Fruit fly (Drosophila melanogaster) whole organism, pupa: ENCODE data around the gene Rgl.

Source experiments
- CG10348 ChIP-seq: fragments of 200-800 bp; sonication (Bioruptor generic); IDR thresholded peaks from 2 replicates; pipeline ENCODE4 v1.3.6; 2022; ENCODE audit warnings: missing biosample characterization, missing genetic modification characterization
- CG12605 ChIP-seq: fragments of 200-800 bp; sonication (Bioruptor generic); IDR thresholded peaks from 2 replicates; pipeline ENCODE4 v1.3.6; 2022; ENCODE audit warnings: missing biosample characterization, missing genetic modification characterization
- CG13204 ChIP-seq: fragments of 200-800 bp; sonication (Bioruptor generic); optimal IDR thresholded peaks from 2 replicates; lab custom pipeline; 2018; ENCODE audit warnings: missing biosample characterization, mild to moderate bottlenecking, missing genetic modification characterization, moderate library complexity
- CG14655 ChIP-seq: fragments of 200-800 bp; sonication (Bioruptor generic); optimal IDR thresholded peaks from 3 replicates; lab custom pipeline; 2017; ENCODE audit warnings: mild to moderate bottlenecking, missing biosample characterization, missing genetic modification reagents, missing genetic modification characterization
- CG15710 ChIP-seq: fragments of 200-800 bp; sonication (Bioruptor generic); optimal IDR thresholded peaks from 2 replicates; lab custom pipeline; 2018; ENCODE audit warnings: missing biosample characterization, mild to moderate bottlenecking, missing genetic modification characterization, moderate library complexity
- CG17806 ChIP-seq: fragments of 200-800 bp; sonication (Bioruptor generic); optimal IDR thresholded peaks from 2 replicates; lab custom pipeline; 2018; ENCODE audit warnings: missing biosample characterization, mild to moderate bottlenecking, missing genetic modification characterization, moderate library complexity
- CG32121 ChIP-seq: fragments of 200-800 bp; sonication (Bioruptor generic); IDR thresholded peaks from 2 replicates; pipeline ENCODE4 v1.3.6; 2022; ENCODE audit warnings: missing biosample characterization, missing genetic modification characterization
- CG34367 ChIP-seq: fragments of 200-800 bp; sonication (Bioruptor generic); optimal IDR thresholded peaks from 2 replicates; lab custom pipeline; 2018; ENCODE audit warnings: missing biosample characterization, mild to moderate bottlenecking, missing genetic modification characterization
- CG4496 ChIP-seq: fragments of 200-800 bp; sonication (Bioruptor generic); IDR thresholded peaks from 3 replicates; pipeline ENCODE4 v1.3.6; 2022; ENCODE audit warnings: missing biosample characterization, missing genetic modification characterization
- CG8159 ChIP-seq: fragments of 200-800 bp; sonication (Bioruptor generic); optimal IDR thresholded peaks from 3 replicates; lab custom pipeline; 2018; ENCODE audit warnings: missing biosample characterization, mild to moderate bottlenecking, missing genetic modification characterization, moderate library complexity
- CG8301 ChIP-seq: fragments of 200-800 bp; sonication (Bioruptor generic); optimal IDR thresholded peaks from 2 replicates; lab custom pipeline; 2018; ENCODE audit warnings: missing biosample characterization, mild to moderate bottlenecking, missing genetic modification characterization
- CG9948 ChIP-seq: fragments of 200-800 bp; sonication (Bioruptor generic); optimal IDR thresholded peaks from 2 replicates; lab custom pipeline; 2018; ENCODE audit warnings: missing biosample characterization, mild to moderate bottlenecking, missing genetic modification characterization, moderate library complexity
- D1 ChIP-seq: fragments of 200-800 bp; sonication (Bioruptor generic); optimal IDR thresholded peaks from 2 replicates; lab custom pipeline; 2018; ENCODE audit warnings: missing biosample characterization, mild to moderate bottlenecking, missing genetic modification characterization, moderate library complexity
- EcR ChIP-seq: fragments of 200-800 bp; sonication (Bioruptor generic); optimal IDR thresholded peaks from 3 replicates; lab custom pipeline; 2019; ENCODE audit warnings: missing biosample characterization, missing genetic modification characterization, mild to moderate bottlenecking, moderate library complexity, missing genetic modification reagents
- Ets98B ChIP-seq: fragments of 200-800 bp; sonication (Bioruptor generic); IDR thresholded peaks from 2 replicates; pipeline ENCODE4 v1.3.6; 2022; ENCODE audit warnings: missing biosample characterization, missing genetic modification characterization
- Pif1A ChIP-seq: fragments of 200-800 bp; sonication (Bioruptor generic); optimal IDR thresholded peaks from 3 replicates; lab custom pipeline; 2016; ENCODE audit warnings: missing biosample characterization, missing genetic modification characterization
- Pif1B ChIP-seq: fragments of 200-800 bp; sonication (Bioruptor generic); optimal IDR thresholded peaks from 3 replicates; lab custom pipeline; 2016; ENCODE audit warnings: missing biosample characterization, missing genetic modification characterization
- Snoo ChIP-seq: fragments of 200-800 bp; sonication (Bioruptor generic); optimal IDR thresholded peaks from 3 replicates; lab custom pipeline; 2017; ENCODE audit warnings: missing biosample characterization, mild to moderate bottlenecking, missing genetic modification characterization, inconsistent platforms
- fd96Ca ChIP-seq: fragments of 200-800 bp; sonication (Bioruptor generic); IDR thresholded peaks from 3 replicates; pipeline ENCODE4 v1.3.6; 2022; ENCODE audit warnings: missing biosample characterization, missing genetic modification characterization
- gl ChIP-seq: fragments of 200-800 bp; sonication (Bioruptor generic); optimal IDR thresholded peaks from 2 replicates; lab custom pipeline; 2018; ENCODE audit warnings: missing biosample characterization, mild to moderate bottlenecking, missing genetic modification characterization
- rn ChIP-seq: fragments of 200-800 bp; sonication (Bioruptor generic); IDR thresholded peaks from 2 replicates; pipeline ENCODE4 v1.3.6; 2022; ENCODE audit warnings: missing biosample characterization, missing genetic modification characterization

Gene Rgl

DNA sequence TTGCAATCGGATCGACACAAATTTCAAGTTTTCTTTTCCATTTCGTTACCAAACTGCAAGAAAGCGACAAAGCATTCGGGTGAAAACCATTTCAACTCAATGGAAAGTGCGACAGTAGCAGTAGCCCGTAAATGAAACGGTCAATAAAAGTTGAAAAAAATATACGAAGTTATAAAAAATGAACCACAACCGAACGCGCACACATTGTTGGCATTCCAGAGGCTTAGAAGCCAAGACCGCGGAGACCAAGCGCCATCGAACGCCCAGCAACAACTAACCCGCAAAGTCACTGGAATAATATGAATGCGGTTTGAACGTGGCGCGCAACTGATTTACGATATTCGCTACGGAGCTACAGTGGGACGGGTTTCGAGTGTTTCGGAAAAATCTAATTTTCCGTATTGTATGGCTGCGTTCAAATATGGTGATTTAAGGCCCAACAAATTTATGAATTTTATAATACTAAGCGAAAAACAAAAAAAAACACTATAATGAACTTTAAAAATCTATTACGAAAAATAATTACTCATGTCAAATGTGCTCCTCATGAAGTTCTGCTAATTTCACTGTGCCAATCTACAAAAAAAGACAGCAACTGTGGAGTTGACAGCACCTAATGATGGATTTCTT lies 3.0 kb downstream of the Rgl start:
- TF ChIP-seq CG15710 (tag; lab: Kevin White, UChicago) (no peak), CG8159 (tag; lab: Kevin White, UChicago) (no peak), fd96Ca (peak; percentile 76), CG12605 (GFP tag; lab: Robert Waterston, UW) (no peak), D1 (tag; lab: Kevin White, UChicago) (no peak), CG17806 (tag; lab: Kevin White, UChicago) (peak; percentile 12), Ets98B (0 out of 2 replicates have a peak, but pooled peaks have one; percentile 20), Pif1B (GFP tag; lab: Kevin White, UChicago) (peak; percentile 36), Snoo (tag; lab: Kevin White, UChicago) (peak; percentile 21), gl (no peak), CG34367 (tag; lab: Kevin White, UChicago) (no peak), CG10348 (no peak), rn (GFP tag; lab: Robert Waterston, UW) (no peak), CG14655 (peak; percentile 69), CG9948 (tag; lab: Kevin White, UChicago) (peak; percentile 28), EcR (GFP tag; lab: Kevin White, UChicago) (no peak), CG32121 (peak; percentile 39; the same call in 1 of the 2 replicates), Pif1A (GFP tag; lab: Kevin White, UChicago) (peak; percentile 43), CG4496 (GFP tag; lab: Robert Waterston, UW) (peak; percentile 75), CG8301 (tag; lab: Kevin White, UChicago) (peak; percentile 59), CG13204 (no peak)

dm6 chr3L:13920632-13920981 lies 4.5 kb downstream of the Rgl start:
- TF ChIP-seq fd96Ca (no peak), CG32121 (no peak), Pif1B (GFP tag; lab: Kevin White, UChicago) (no peak), CG8159 (tag; lab: Kevin White, UChicago) (no peak), rn (GFP tag; lab: Robert Waterston, UW) (no peak), Pif1A (GFP tag; lab: Kevin White, UChicago) (no peak), Ets98B (no peak), gl (no peak), CG13204 (no peak), CG34367 (tag; lab: Kevin White, UChicago) (no peak), CG17806 (tag; lab: Kevin White, UChicago) (no peak), CG8301 (tag; lab: Kevin White, UChicago) (no peak), EcR (GFP tag; lab: Kevin White, UChicago) (no peak), CG14655 (no peak), D1 (tag; lab: Kevin White, UChicago) (no peak), CG15710 (tag; lab: Kevin White, UChicago) (no peak), CG9948 (tag; lab: Kevin White, UChicago) (no peak), CG12605 (GFP tag; lab: Robert Waterston, UW) (no peak)
- TF ChIP-seq, all 21 proteins: peak for 0

DNA sequence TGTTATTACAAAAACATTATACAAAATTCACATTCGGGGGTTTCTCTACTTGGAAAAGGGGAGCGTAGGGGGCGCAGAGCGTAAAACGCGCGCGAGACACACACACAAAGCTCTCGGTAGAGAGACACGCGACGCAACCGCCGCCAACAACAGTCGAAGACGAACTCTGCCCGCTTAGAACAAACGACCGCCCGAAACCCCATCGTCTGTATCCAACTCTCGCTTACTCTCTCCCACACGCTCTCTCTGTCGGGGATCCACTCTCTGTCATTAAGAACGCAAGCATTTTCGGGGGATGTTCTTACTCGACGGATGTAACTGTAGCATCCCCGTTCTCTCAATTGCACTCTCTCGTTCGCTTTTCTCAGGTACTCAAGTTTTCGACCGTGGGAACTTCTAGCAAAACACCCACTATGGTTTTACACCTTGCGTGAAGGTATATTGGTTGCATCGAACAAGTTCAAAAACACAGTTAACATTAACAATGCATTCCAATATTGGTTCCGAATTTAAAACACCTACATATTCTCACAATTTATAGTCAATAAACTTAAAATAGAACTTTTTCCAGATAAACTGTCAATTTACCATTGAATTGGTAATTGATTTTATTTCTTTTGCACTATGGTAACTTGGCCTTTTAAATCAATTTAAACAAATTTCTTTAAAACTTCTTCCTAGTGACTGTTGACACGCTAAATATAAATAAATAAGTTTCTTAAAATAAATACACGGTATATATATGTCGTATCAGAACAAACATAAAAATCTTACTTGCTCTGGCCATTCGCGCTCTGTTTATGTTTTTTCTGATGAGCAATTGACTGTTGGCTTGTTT lies 5.1 kb downstream of the Rgl start:
- TF ChIP-seq rn (GFP tag; lab: Robert Waterston, UW) (no peak), CG14655 (peak; percentile 87), CG12605 (GFP tag; lab: Robert Waterston, UW) (peak; percentile 34; the same call in 1 of the 2 replicates), Ets98B (peak; percentile 40; the same call in 1 of the 2 replicates), Snoo (tag; lab: Kevin White, UChicago) (peak; percentile 39), CG13204 (no peak), Pif1B (GFP tag; lab: Kevin White, UChicago) (peak; percentile 65), CG4496 (GFP tag; lab: Robert Waterston, UW) (peak; percentile 53; the same call in 1 of the 3 replicates), CG17806 (tag; lab: Kevin White, UChicago) (peak; percentile 58), Pif1A (GFP tag; lab: Kevin White, UChicago) (peak; percentile 68), CG8159 (tag; lab: Kevin White, UChicago) (peak; percentile 76), D1 (tag; lab: Kevin White, UChicago) (peak; percentile 18), CG10348 (no peak), CG34367 (tag; lab: Kevin White, UChicago) (peak; percentile 46), CG15710 (tag; lab: Kevin White, UChicago) (peak; percentile 58), gl (no peak), CG9948 (tag; lab: Kevin White, UChicago) (peak; percentile 70), fd96Ca (peak; percentile 62; the same call in 1 of the 3 replicates), CG8301 (tag; lab: Kevin White, UChicago) (peak; percentile 78), CG32121 (peak; percentile 32; the same call in 1 of the 2 replicates), EcR (GFP tag; lab: Kevin White, UChicago) (no peak)

dm6 chr3L:13918774-13919173 lies 6.4 kb downstream of the Rgl start:
- TF ChIP-seq Ets98B (no peak), CG15710 (tag; lab: Kevin White, UChicago) (peak; percentile 46), CG9948 (tag; lab: Kevin White, UChicago) (peak; percentile 25), CG34367 (tag; lab: Kevin White, UChicago) (peak; percentile 28), CG8159 (tag; lab: Kevin White, UChicago) (peak; percentile 43), CG13204 (no peak), CG8301 (tag; lab: Kevin White, UChicago) (peak; percentile 16), Snoo (tag; lab: Kevin White, UChicago) (no peak), CG17806 (tag; lab: Kevin White, UChicago) (peak; percentile 25), Pif1A (GFP tag; lab: Kevin White, UChicago) (peak; percentile 40), Pif1B (GFP tag; lab: Kevin White, UChicago) (no peak), CG10348 (no peak), gl (no peak), CG12605 (GFP tag; lab: Robert Waterston, UW) (no peak), D1 (tag; lab: Kevin White, UChicago) (peak; percentile 29), CG4496 (GFP tag; lab: Robert Waterston, UW) (no peak), CG14655 (peak; percentile 42)
- TF ChIP-seq, all 21 proteins: peak for 9
